Fruit fly (Drosophila melanogaster) whole organism, embryonic: ENCODE measurements around the gene CG14229.

Experiments used
- Bteb2 ChIP-seq: fragments of 200-800 bp; sonication (Bioruptor generic); optimal IDR thresholded peaks from 2 replicates; lab custom pipeline; 2016; ENCODE audit warnings: missing biosample characterization, missing genetic modification characterization
- CG12659 ChIP-seq: fragments of 200-800 bp; sonication (Bioruptor generic); optimal IDR thresholded peaks from 3 replicates; lab custom pipeline; 2017; ENCODE audit warnings: mild to moderate bottlenecking, missing biosample characterization, missing genetic modification reagents, missing genetic modification characterization
- CG12744 ChIP-seq: fragments of 200-800 bp; sonication (Bioruptor generic); optimal IDR thresholded peaks from 2 replicates; lab custom pipeline; 2016; ENCODE audit warnings: missing biosample characterization, missing genetic modification characterization
- CG13894 ChIP-seq: fragments of 200-800 bp; sonication (Bioruptor generic); optimal IDR thresholded peaks from 3 replicates; lab custom pipeline; 2018; ENCODE audit warnings: missing biosample characterization, mild to moderate bottlenecking, missing genetic modification characterization, moderate library complexity
- CG14441 ChIP-seq: fragments of 200-800 bp; sonication (Bioruptor generic); IDR thresholded peaks from 2 replicates; pipeline ENCODE4 v1.3.6; 2022; ENCODE audit warnings: missing biosample characterization, missing genetic modification characterization
- CG14667 ChIP-seq: fragments of 200-800 bp; sonication (Bioruptor generic); IDR thresholded peaks from 2 replicates; pipeline ENCODE4 v1.3.6; 2022; ENCODE audit warnings: missing biosample characterization, missing genetic modification characterization
- CG14965 ChIP-seq: fragments of 200-800 bp; sonication (Bioruptor generic); optimal IDR thresholded peaks from 2 replicates; lab custom pipeline; 2016; ENCODE audit warnings: missing biosample characterization, missing genetic modification characterization, borderline replicate concordance
- CG1647 ChIP-seq: fragments of 200-800 bp; sonication (Bioruptor generic); optimal IDR thresholded peaks from 3 replicates; lab custom pipeline; 2016; ENCODE audit warnings: missing biosample characterization, missing genetic modification characterization
- CG18619 ChIP-seq: fragments of 200-800 bp; sonication (Bioruptor generic); optimal IDR thresholded peaks from 3 replicates; lab custom pipeline; 2017; ENCODE audit warnings: missing biosample characterization, mild to moderate bottlenecking, missing genetic modification characterization
- CG2712 ChIP-seq: fragments of 200-800 bp; optimal IDR thresholded peaks from 3 replicates; lab custom pipeline; 2019; ENCODE audit warnings: missing biosample characterization, mild to moderate bottlenecking, missing genetic modification characterization, moderate library complexity
- CG3163 ChIP-seq: fragments of 200-800 bp; sonication (Bioruptor generic); optimal IDR thresholded peaks from 3 replicates; lab custom pipeline; 2016; ENCODE audit warnings: missing biosample characterization, missing genetic modification characterization
- CG4404 ChIP-seq: fragments of 200-800 bp; sonication (Bioruptor generic); IDR thresholded peaks from 2 replicates; pipeline ENCODE4 v1.3.6; 2022; ENCODE audit warnings: missing biosample characterization, missing genetic modification characterization
- CG6765 ChIP-seq: fragments of 200-800 bp; sonication (Bioruptor generic); optimal IDR thresholded peaks from 3 replicates; lab custom pipeline; 2017; ENCODE audit warnings: missing biosample characterization, mild to moderate bottlenecking, missing genetic modification characterization
- CG7556 ChIP-seq: fragments of 200-800 bp; sonication (Bioruptor generic); optimal IDR thresholded peaks from 2 replicates; lab custom pipeline; 2017; ENCODE audit warnings: missing biosample characterization, mild to moderate bottlenecking, missing genetic modification characterization
- CG8359 ChIP-seq: fragments of 200-800 bp; sonication (Bioruptor generic); optimal IDR thresholded peaks from 2 replicates; lab custom pipeline; 2017; ENCODE audit warnings: missing biosample characterization, mild to moderate bottlenecking, missing genetic modification characterization, borderline replicate concordance
- CG8478 ChIP-seq: fragments of >200 bp; optimal IDR thresholded peaks from 2 replicates; lab custom pipeline; 2018
- CG8944 ChIP-seq: fragments of 200-800 bp; sonication (Bioruptor generic); optimal IDR thresholded peaks from 3 replicates; lab custom pipeline; 2016; ENCODE audit warnings: missing biosample characterization, missing genetic modification characterization
- Doc2 ChIP-seq: fragments of 200-800 bp; sonication (Bioruptor generic); IDR thresholded peaks from 2 replicates; pipeline ENCODE4 v1.3.6; 2022; ENCODE audit warnings: missing biosample characterization, missing genetic modification characterization
- Dp ChIP-seq: fragments of 200-800 bp; sonication (Bioruptor generic); optimal IDR thresholded peaks from 2 replicates; lab custom pipeline; 2018; ENCODE audit warnings: missing biosample characterization, mild to moderate bottlenecking, missing genetic modification characterization, moderate library complexity
- Fer1 ChIP-seq: fragments of 200-800 bp; sonication (Bioruptor generic); optimal IDR thresholded peaks from 2 replicates; lab custom pipeline; 2017; ENCODE audit warnings: missing biosample characterization, mild to moderate bottlenecking, missing genetic modification characterization
- Fer2 ChIP-seq: fragments of 200-800 bp; sonication (Bioruptor generic); optimal IDR thresholded peaks from 2 replicates; lab custom pipeline; 2018; ENCODE audit warnings: missing biosample characterization, mild to moderate bottlenecking, missing genetic modification characterization, moderate library complexity
- Hmx ChIP-seq: fragments of 200-800 bp; sonication (Bioruptor generic); optimal IDR thresholded peaks from 2 replicates; lab custom pipeline; 2016; ENCODE audit warnings: missing biosample characterization, missing genetic modification characterization
- Mrtf ChIP-seq: fragments of 200-800 bp; sonication (Bioruptor generic); IDR thresholded peaks from 3 replicates; pipeline ENCODE4 v1.3.6; 2022; ENCODE audit warnings: missing biosample characterization, missing genetic modification characterization
- NK7.1 ChIP-seq: fragments of 200-800 bp; sonication (Bioruptor generic); optimal IDR thresholded peaks from 3 replicates; lab custom pipeline; 2016; ENCODE audit warnings: missing biosample characterization, missing genetic modification characterization
- Nf-YB ChIP-seq: fragments of 200-800 bp; sonication (Bioruptor generic); optimal IDR thresholded peaks from 3 replicates; lab custom pipeline; 2019; ENCODE audit warnings: missing biosample characterization, mild to moderate bottlenecking, missing genetic modification characterization, moderate library complexity
- Pdp1 ChIP-seq, 2 experiments: fragments of 200-800 bp; sonication (Bioruptor generic); optimal IDR thresholded peaks; 3 replicates each; lab custom pipeline; 2016; ENCODE audit warnings: missing biosample characterization in 2 of 2, missing genetic modification characterization in 2 of 2, mild to moderate bottlenecking in 1 of 2, moderate library complexity in 1 of 2
- Rfx ChIP-seq: fragments of 200-800 bp; sonication (Bioruptor generic); IDR thresholded peaks from 2 replicates; pipeline ENCODE4 v1.3.6; 2022; ENCODE audit warnings: missing biosample characterization, missing genetic modification characterization
- Six4 ChIP-seq: fragments of 200-800 bp; sonication (Bioruptor generic); optimal IDR thresholded peaks from 2 replicates; lab custom pipeline; 2016; ENCODE audit warnings: missing biosample characterization, missing genetic modification characterization
- TFAM ChIP-seq: fragments of 200-800 bp; sonication (Bioruptor generic); optimal IDR thresholded peaks from 2 replicates; lab custom pipeline; 2017; ENCODE audit warnings: missing biosample characterization, missing genetic modification characterization, inconsistent platforms
- abd-A ChIP-seq: fragments of 200-800 bp; sonication (Bioruptor generic); optimal IDR thresholded peaks from 3 replicates; lab custom pipeline; 2019; ENCODE audit warnings: missing biosample characterization, mild to moderate bottlenecking, missing genetic modification characterization, moderate library complexity
- ato ChIP-seq: fragments of 200-800 bp; sonication (Bioruptor generic); IDR thresholded peaks from 2 replicates; pipeline ENCODE4 v1.3.6; 2022; ENCODE audit warnings: missing biosample characterization, missing genetic modification characterization; ENCODE audit not compliant: partially characterized antibody
- bowl ChIP-seq: fragments of 200-800 bp; sonication (Bioruptor generic); IDR thresholded peaks from 2 replicates; pipeline ENCODE4 v1.3.6; 2022; ENCODE audit warnings: missing biosample characterization, missing genetic modification characterization
- btn ChIP-seq: fragments of 200-800 bp; sonication (Bioruptor generic); optimal IDR thresholded peaks from 2 replicates; lab custom pipeline; 2016; ENCODE audit warnings: missing biosample characterization, missing genetic modification characterization
- cad ChIP-seq: fragments of >200 bp; optimal IDR thresholded peaks from 2 replicates; lab custom pipeline; 2017; ENCODE audit warnings: missing biosample characterization, missing genetic modification characterization
- danr ChIP-seq: fragments of 200-800 bp; sonication (Bioruptor generic); IDR thresholded peaks from 2 replicates; pipeline ENCODE4 v1.3.6; 2022; ENCODE audit warnings: missing biosample characterization, missing genetic modification characterization
- dysf ChIP-seq: fragments of 200-800 bp; sonication (Bioruptor generic); IDR thresholded peaks from 3 replicates; pipeline ENCODE4 v1.3.6; 2022; ENCODE audit warnings: missing biosample characterization, missing genetic modification characterization
- esg ChIP-seq: fragments of 200-800 bp; sonication (Bioruptor generic); conservative IDR thresholded peaks from 2 replicates; pipeline ENCODE4 v1.3.6; 2022; ENCODE audit warnings: missing biosample characterization, missing genetic modification characterization
- fu2 ChIP-seq: fragments of 200-800 bp; sonication (Bioruptor generic); optimal IDR thresholded peaks from 2 replicates; lab custom pipeline; 2016; ENCODE audit warnings: missing biosample characterization, missing genetic modification characterization
- gcm2 ChIP-seq: fragments of 200-800 bp; sonication (Bioruptor generic); optimal IDR thresholded peaks from 2 replicates; lab custom pipeline; 2016; ENCODE audit warnings: missing biosample characterization, missing genetic modification characterization
- grau ChIP-seq: fragments of 200-800 bp; optimal IDR thresholded peaks from 3 replicates; lab custom pipeline; 2019; ENCODE audit warnings: missing biosample characterization, mild to moderate bottlenecking, missing genetic modification characterization, moderate library complexity
- gt ChIP-seq: fragments of 200-800 bp; sonication (Bioruptor generic); IDR thresholded peaks from 2 replicates; pipeline ENCODE4 v1.3.6; 2022; ENCODE audit warnings: missing biosample characterization, missing genetic modification characterization
- hb ChIP-seq: fragments of 200-800 bp; sonication (Bioruptor generic); IDR thresholded peaks from 3 replicates; pipeline ENCODE4 v1.3.6; 2022; ENCODE audit warnings: missing biosample characterization, missing genetic modification characterization; ENCODE audit not compliant: partially characterized antibody
- inv ChIP-seq: fragments of 200-800 bp; sonication (Bioruptor generic); IDR thresholded peaks from 2 replicates; pipeline ENCODE4 v1.3.6; 2022; ENCODE audit warnings: missing biosample characterization, missing genetic modification characterization; ENCODE audit not compliant: partially characterized antibody
- jing ChIP-seq: fragments of 200-800 bp; sonication (Bioruptor generic); optimal IDR thresholded peaks from 2 replicates; lab custom pipeline; 2018; ENCODE audit warnings: missing biosample characterization, mild to moderate bottlenecking, missing genetic modification characterization
- lmd ChIP-seq: fragments of 200-800 bp; sonication (Bioruptor generic); IDR thresholded peaks from 2 replicates; pipeline ENCODE4 v1.3.6; 2022; ENCODE audit warnings: missing biosample characterization, missing genetic modification characterization
- nau ChIP-seq: fragments of 200-800 bp; sonication (Bioruptor generic); optimal IDR thresholded peaks from 3 replicates; lab custom pipeline; 2017; ENCODE audit warnings: missing biosample characterization, mild to moderate bottlenecking, missing genetic modification characterization, missing genetic modification reagents
- nmo ChIP-seq: fragments of 200-800 bp; sonication (Bioruptor generic); optimal IDR thresholded peaks from 2 replicates; lab custom pipeline; 2018; ENCODE audit warnings: missing biosample characterization, mild to moderate bottlenecking, missing genetic modification characterization, moderate library complexity
- oc ChIP-seq: fragments of 200-800 bp; sonication (Bioruptor generic); optimal IDR thresholded peaks from 2 replicates; lab custom pipeline; 2018; ENCODE audit warnings: missing biosample characterization, mild to moderate bottlenecking, missing genetic modification characterization, moderate library complexity
- salm ChIP-seq: fragments of 200-800 bp; sonication (Bioruptor generic); optimal IDR thresholded peaks from 2 replicates; lab custom pipeline; 2018; ENCODE audit warnings: missing biosample characterization, mild to moderate bottlenecking, missing genetic modification characterization
- sqz ChIP-seq: fragments of 200-800 bp; sonication (Bioruptor generic); optimal IDR thresholded peaks from 3 replicates; lab custom pipeline; 2018; ENCODE audit warnings: missing biosample characterization, mild to moderate bottlenecking, missing genetic modification characterization
- wdn ChIP-seq: fragments of 200-800 bp; sonication (Bioruptor generic); IDR thresholded peaks from 2 replicates; pipeline ENCODE4 v1.3.6; 2022; ENCODE audit warnings: missing biosample characterization, missing genetic modification characterization

CG14229 gene

DNA sequence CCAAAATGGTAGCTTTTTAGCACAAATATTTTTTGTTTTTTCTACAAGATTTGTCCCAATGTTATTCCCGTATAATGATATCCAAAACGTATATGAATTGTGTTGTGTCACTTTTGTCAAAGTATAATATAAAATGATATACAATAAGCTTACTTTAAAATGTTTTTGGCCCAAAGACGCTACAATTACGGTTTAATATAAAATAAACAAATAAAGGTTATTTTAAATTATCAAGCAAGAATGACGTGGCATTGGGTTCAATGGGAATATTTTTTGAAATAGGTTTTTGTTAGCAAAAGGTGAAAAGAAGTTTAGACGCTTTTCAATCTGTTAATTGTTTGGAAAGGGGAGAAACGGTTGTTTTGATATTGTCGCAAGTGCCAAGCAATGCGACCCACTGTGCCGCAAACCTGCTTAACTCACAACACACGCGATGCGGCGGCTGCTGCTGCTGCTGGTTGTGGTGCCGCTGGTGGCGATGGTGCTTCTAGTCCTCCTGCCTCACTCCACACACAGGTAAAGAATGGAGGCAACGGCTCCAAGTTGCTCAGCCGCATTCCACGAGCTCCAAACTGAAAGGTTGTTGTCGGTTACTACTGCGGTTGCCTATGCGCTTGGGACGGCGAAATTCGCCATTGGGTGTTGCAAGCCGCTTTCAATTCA lies 31.7 kb downstream of the CG14229 start (continued):
- no peak for TF ChIP-seq CG14667 (GFP tag; lab: Robert Waterston, UW)
- TF ChIP-seq CG2712 (tag; lab: Kevin White, UChicago) = peak; percentile 58
- TF ChIP-seq Fer2 (tag; lab: Kevin White, UChicago) = no peak
- peak; percentile 85 for TF ChIP-seq CG7556 (GFP tag; lab: Kevin White, UChicago)
- TF ChIP-seq CG12659 = peak; percentile 67
- TF ChIP-seq abd-A (tag; lab: Kevin White, UChicago) = no peak
- no peak for TF ChIP-seq CG14441 (GFP tag; lab: Robert Waterston, UW)
- no peak for TF ChIP-seq CG13894 (tag; lab: Kevin White, UChicago)
- TF ChIP-seq CG8359 (GFP tag; lab: Kevin White, UChicago) = no peak
- no peak for TF ChIP-seq jing (GFP tag; lab: Kevin White, UChicago)
- TF ChIP-seq nmo (GFP tag; lab: Kevin White, UChicago) = peak; percentile 70
- no peak for TF ChIP-seq nau (GFP tag; lab: Kevin White, UChicago)
- no peak for TF ChIP-seq Fer1 (GFP tag; lab: Kevin White, UChicago)
- no peak for TF ChIP-seq hb (GFP tag; lab: Robert Waterston, UW)
- TF ChIP-seq oc (tag; lab: Kevin White, UChicago) = no peak
- TF ChIP-seq btn (GFP tag; lab: Kevin White, UChicago) = no peak
- peak; percentile 37; the same call in 1 of the 3 replicates for TF ChIP-seq dysf
- TF ChIP-seq CG8944 (GFP tag; lab: Kevin White, UChicago) = no peak
- TF ChIP-seq NK7.1 (GFP tag; lab: Kevin White, UChicago) = no peak
- TF ChIP-seq CG14965 (GFP tag; lab: Kevin White, UChicago) = no peak
- no peak for TF ChIP-seq gt
- no peak for TF ChIP-seq Dp
- TF ChIP-seq lmd = no peak
- peak; percentile 66 for TF ChIP-seq grau (tag; lab: Kevin White, UChicago)
- TF ChIP-seq esg = no peak
- TF ChIP-seq Bteb2 = peak; percentile 31
- peak; percentile 14 to 21 for TF ChIP-seq Pdp1 (GFP tag; optimal IDR thresholded peaks at IDR 0.05; lab: Kevin White, UChicago)
- no peak for TF ChIP-seq gcm2 (GFP tag; lab: Kevin White, UChicago)
- TF ChIP-seq CG4404 (GFP tag; lab: Robert Waterston, UW) = 0 out of 2 replicates have a peak, but pooled peaks have one; percentile 26
- TF ChIP-seq cad = no peak
- no peak for TF ChIP-seq fu2
- TF ChIP-seq danr = no peak
- TF ChIP-seq CG12744 (GFP tag; lab: Kevin White, UChicago) = no peak
- peak; percentile 71 for TF ChIP-seq CG18619
- no peak for TF ChIP-seq CG3163
- no peak for TF ChIP-seq wdn (GFP tag; lab: Robert Waterston, UW)
- no peak for TF ChIP-seq sqz (GFP tag; lab: Kevin White, UChicago)
- no peak for TF ChIP-seq inv
- TF ChIP-seq CG8478 (lab: Kevin White, UChicago) = no peak
- TF ChIP-seq Hmx (GFP tag; lab: Kevin White, UChicago) = no peak
- TF ChIP-seq salm = no peak
- TF ChIP-seq Nf-YB (GFP tag; lab: Kevin White, UChicago) = no peak
- TF ChIP-seq Rfx (GFP tag; lab: Robert Waterston, UW) = no peak
- no peak for TF ChIP-seq Doc2
- no peak for TF ChIP-seq CG1647 (GFP tag; lab: Kevin White, UChicago)
- TF ChIP-seq bowl (GFP tag; lab: Robert Waterston, UW) = no peak
- no peak for TF ChIP-seq TFAM (GFP tag; lab: Kevin White, UChicago)
- TF ChIP-seq Six4 (GFP tag; lab: Kevin White, UChicago) = peak; percentile 41
- peak; percentile 42 for TF ChIP-seq CG6765 (GFP tag; lab: Kevin White, UChicago)
- TF ChIP-seq Mrtf (GFP tag; lab: Robert Waterston, UW) = no peak
- no peak for TF ChIP-seq ato
